Worm (Caenorhabditis elegans) whole organism, L4/young adult: ENCODE results near the gene Y37B11A.3.

Source experiments
- W03F9.2 ChIP-seq: fragments of 150-350 bp; optimal IDR thresholded peaks from 2 replicates; lab custom pipeline; 2014; ENCODE audit warnings: missing biosample characterization, missing genetic modification characterization
- dao-5 ChIP-seq: sonication (generic microtip); optimal IDR thresholded peaks from 2 replicates; lab custom pipeline; 2016; ENCODE audit warnings: missing genotype, missing genetic modification characterization, moderate library complexity, missing compliant biosample characterization
- him-1 ChIP-seq: sonication (generic microtip); optimal IDR thresholded peaks from 2 replicates; lab custom pipeline; 2016; ENCODE audit warnings: missing genotype, missing genetic modification reagents, missing genetic modification characterization, missing compliant biosample characterization

DNA sequence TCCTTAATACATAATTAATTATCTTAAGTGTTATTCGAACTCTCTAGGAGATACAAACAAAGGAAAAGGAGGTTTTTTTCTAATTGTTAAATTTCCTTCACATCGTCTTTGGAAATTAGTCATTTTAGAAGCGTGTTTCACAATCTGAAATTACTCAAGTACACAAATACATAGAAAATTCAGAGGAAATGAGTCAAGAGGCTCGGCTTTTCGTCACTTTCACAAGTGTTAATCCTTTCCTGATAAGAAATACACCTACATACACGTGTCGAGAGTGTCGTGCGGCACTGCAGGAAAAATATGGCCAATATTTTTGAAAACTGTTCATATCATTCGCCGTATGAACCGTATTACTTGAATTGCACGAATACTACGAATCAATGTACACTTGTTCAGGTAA is 37.9 kb downstream of the Y37B11A.3 start, which contains the start of gene B0244.4:
- TF ChIP-seq him-1 (tag; lab: Kevin White, UChicago), result no peak
- TF ChIP-seq dao-5 (tag; lab: Kevin White, UChicago), result no peak
- TF ChIP-seq W03F9.2 (tag; lab: Kevin White, UChicago), result no peak
